Fruit fly (Drosophila melanogaster) whole organism, embryonic: ENCODE measurements around the gene Cdc27.

Experiments used
- Ada2b ChIP-seq: fragments of 200-800 bp; sonication (Bioruptor generic); IDR thresholded peaks from 2 replicates; pipeline ENCODE4 v1.3.6; 2022; ENCODE audit warnings: missing biosample characterization, missing genetic modification characterization
- Aef1 ChIP-seq: fragments of 200-800 bp; sonication (Bioruptor generic); IDR thresholded peaks from 3 replicates; pipeline ENCODE4 v1.3.6; 2022; ENCODE audit warnings: missing biosample characterization, missing genetic modification characterization
- Bgb ChIP-seq: fragments of 200-800 bp; sonication (Bioruptor generic); IDR thresholded peaks from 2 replicates; pipeline ENCODE4 v1.3.6; 2022; ENCODE audit warnings: missing biosample characterization, missing genetic modification characterization; ENCODE audit not compliant: partially characterized antibody
- CG12299 ChIP-seq: fragments of 200-800 bp; sonication (Bioruptor generic); optimal IDR thresholded peaks from 2 replicates; lab custom pipeline; 2018; ENCODE audit warnings: missing biosample characterization, mild to moderate bottlenecking, missing genetic modification characterization
- CG13287 ChIP-seq: fragments of 200-800 bp; sonication (Bioruptor generic); IDR thresholded peaks from 2 replicates; pipeline ENCODE4 v1.3.6; 2022; ENCODE audit warnings: missing biosample characterization, missing genetic modification characterization; ENCODE audit not compliant: partially characterized antibody
- CG15696 ChIP-seq: fragments of 200-800 bp; sonication (Bioruptor generic); optimal IDR thresholded peaks from 2 replicates; lab custom pipeline; 2019; ENCODE audit warnings: missing biosample characterization, mild to moderate bottlenecking, missing genetic modification characterization, moderate library complexity
- CG17802 ChIP-seq: fragments of 200-800 bp; sonication (Bioruptor generic); optimal IDR thresholded peaks from 2 replicates; lab custom pipeline; 2018; ENCODE audit warnings: missing biosample characterization, mild to moderate bottlenecking, missing genetic modification characterization, moderate library complexity
- CG18476 ChIP-seq: fragments of 200-800 bp; sonication (Bioruptor generic); optimal IDR thresholded peaks from 2 replicates; lab custom pipeline; 2016; ENCODE audit warnings: missing biosample characterization, mild to moderate bottlenecking, missing genetic modification characterization
- CG2116 ChIP-seq: fragments of 200-800 bp; sonication (Bioruptor generic); optimal IDR thresholded peaks from 3 replicates; lab custom pipeline; 2018; ENCODE audit warnings: missing biosample characterization, mild to moderate bottlenecking, missing genetic modification characterization
- CG2120 ChIP-seq: fragments of 200-800 bp; sonication (Bioruptor generic); optimal IDR thresholded peaks from 3 replicates; lab custom pipeline; 2016; ENCODE audit warnings: missing biosample characterization, missing genetic modification characterization
- CG30020 ChIP-seq: fragments of 200-800 bp; optimal IDR thresholded peaks from 2 replicates; lab custom pipeline; 2019; ENCODE audit warnings: missing biosample characterization, mild to moderate bottlenecking, missing genetic modification characterization, moderate library complexity
- CG6254 ChIP-seq: fragments of 200-800 bp; sonication (Bioruptor generic); optimal IDR thresholded peaks from 3 replicates; lab custom pipeline; 2017; ENCODE audit warnings: mild to moderate bottlenecking, missing biosample characterization, missing genetic modification reagents, missing genetic modification characterization
- CG7271 ChIP-seq: fragments of 200-800 bp; sonication (Bioruptor generic); optimal IDR thresholded peaks from 2 replicates; lab custom pipeline; 2018; ENCODE audit warnings: missing biosample characterization, mild to moderate bottlenecking, missing genetic modification characterization, moderate library complexity
- CG7839 ChIP-seq: fragments of 200-800 bp; sonication (Bioruptor generic); optimal IDR thresholded peaks from 3 replicates; lab custom pipeline; 2018; ENCODE audit warnings: missing biosample characterization, mild to moderate bottlenecking, missing genetic modification characterization, moderate library complexity
- CTCF ChIP-seq: fragments of 200-800 bp; sonication (Bioruptor generic); optimal IDR thresholded peaks from 2 replicates; lab custom pipeline; 2017; ENCODE audit warnings: missing biosample characterization, mild to moderate bottlenecking, missing genetic modification characterization, moderate library complexity
- Deaf1 ChIP-seq: fragments of 200-800 bp; optimal IDR thresholded peaks from 3 replicates; lab custom pipeline; 2019; ENCODE audit warnings: missing biosample characterization, mild to moderate bottlenecking, missing genetic modification characterization, moderate library complexity
- Dek ChIP-seq: fragments of 200-800 bp; sonication (Bioruptor generic); optimal IDR thresholded peaks from 3 replicates; lab custom pipeline; 2019; ENCODE audit warnings: missing biosample characterization, mild to moderate bottlenecking, missing genetic modification characterization, moderate library complexity
- Dip2 ChIP-seq: fragments of 200-800 bp; sonication (Bioruptor generic); IDR thresholded peaks from 2 replicates; pipeline ENCODE4 v1.3.6; 2022; ENCODE audit warnings: missing biosample characterization, missing genetic modification characterization
- Ets65A ChIP-seq: fragments of 200-800 bp; sonication (Bioruptor generic); peaks from one replicate; lab custom pipeline; 2016; ENCODE audit warnings: missing biosample characterization, missing genetic modification characterization
- Fer2 ChIP-seq: fragments of 200-800 bp; sonication (Bioruptor generic); optimal IDR thresholded peaks from 2 replicates; lab custom pipeline; 2018; ENCODE audit warnings: missing biosample characterization, mild to moderate bottlenecking, missing genetic modification characterization, moderate library complexity
- Hr39 ChIP-seq: fragments of >200 bp; optimal IDR thresholded peaks from 2 replicates; lab custom pipeline; 2017
- Kr ChIP-seq: fragments of 200-800 bp; sonication (Bioruptor generic); optimal IDR thresholded peaks from 2 replicates; lab custom pipeline; 2017; ENCODE audit warnings: missing biosample characterization, mild to moderate bottlenecking, missing genetic modification characterization
- MBD-R2 ChIP-seq: fragments of 200-800 bp; sonication (Bioruptor generic); IDR thresholded peaks from 2 replicates; pipeline ENCODE4 v1.3.6; 2022; ENCODE audit warnings: missing biosample characterization, missing genetic modification characterization
- Nf-YC ChIP-seq: fragments of 200-800 bp; optimal IDR thresholded peaks from 3 replicates; lab custom pipeline; 2019; ENCODE audit warnings: missing biosample characterization, mild to moderate bottlenecking, missing genetic modification characterization, moderate library complexity
- PHDP ChIP-seq: fragments of 200-800 bp; sonication (Bioruptor generic); optimal IDR thresholded peaks from 3 replicates; lab custom pipeline; 2018; ENCODE audit warnings: missing biosample characterization, mild to moderate bottlenecking, missing genetic modification characterization, moderate library complexity
- Ptx1 ChIP-seq: fragments of 200-800 bp; sonication (Bioruptor generic); IDR thresholded peaks from 2 replicates; pipeline ENCODE4 v1.3.6; 2022; ENCODE audit warnings: missing biosample characterization, missing genetic modification characterization
- Ssrp ChIP-seq: fragments of 200-800 bp; sonication (Bioruptor generic); optimal IDR thresholded peaks from 2 replicates; lab custom pipeline; 2018; ENCODE audit warnings: missing biosample characterization, mild to moderate bottlenecking, missing genetic modification characterization, moderate library complexity
- Vsx1 ChIP-seq: fragments of 200-800 bp; sonication (Bioruptor generic); optimal IDR thresholded peaks from 2 replicates; lab custom pipeline; 2017; ENCODE audit warnings: missing biosample characterization, mild to moderate bottlenecking, missing genetic modification characterization, missing genetic modification reagents
- Xrp1 ChIP-seq: fragments of 200-800 bp; sonication (Bioruptor generic); IDR thresholded peaks from 2 replicates; pipeline ENCODE4 v1.3.6; 2022; ENCODE audit warnings: missing biosample characterization, missing genetic modification characterization
- aop ChIP-seq: fragments of 200-800 bp; sonication (Bioruptor generic); IDR thresholded peaks from 2 replicates; pipeline ENCODE4 v1.3.6; 2022; ENCODE audit warnings: missing biosample characterization, missing genetic modification characterization
- cato ChIP-seq: fragments of 200-800 bp; sonication (Bioruptor generic); optimal IDR thresholded peaks from 2 replicates; lab custom pipeline; 2016; ENCODE audit warnings: missing biosample characterization, missing genetic modification characterization, borderline replicate concordance
- cg ChIP-seq: fragments of 200-800 bp; sonication (Bioruptor generic); optimal IDR thresholded peaks from 3 replicates; lab custom pipeline; 2019; ENCODE audit warnings: missing biosample characterization, mild to moderate bottlenecking, missing genetic modification characterization, moderate library complexity
- dan ChIP-seq: fragments of 200-800 bp; sonication (Bioruptor generic); IDR thresholded peaks from 2 replicates; pipeline ENCODE4 v1.3.6; 2022; ENCODE audit warnings: missing biosample characterization, missing genetic modification characterization
- en ChIP-seq: fragments of 200-800 bp; sonication (Bioruptor generic); optimal IDR thresholded peaks from 2 replicates; lab custom pipeline; 2016; ENCODE audit warnings: missing biosample characterization, missing genetic modification characterization
- exex ChIP-seq: fragments of 200-800 bp; sonication (Bioruptor generic); optimal IDR thresholded peaks from 4 replicates; lab custom pipeline; 2018; ENCODE audit warnings: missing biosample characterization, mild to moderate bottlenecking, missing genetic modification characterization, moderate library complexity
- fd96Cb ChIP-seq: fragments of 200-800 bp; sonication (Bioruptor generic); optimal IDR thresholded peaks from 2 replicates; lab custom pipeline; 2018; ENCODE audit warnings: missing biosample characterization, mild to moderate bottlenecking, missing genetic modification characterization, moderate library complexity
- ftz-f1 ChIP-seq: fragments of 200-800 bp; sonication (Bioruptor generic); optimal IDR thresholded peaks from 2 replicates; lab custom pipeline; 2016; ENCODE audit warnings: missing biosample characterization, missing genetic modification characterization
- h ChIP-seq: fragments of >200 bp; optimal IDR thresholded peaks from 2 replicates; lab custom pipeline; 2017
- ind ChIP-seq: fragments of 200-800 bp; sonication (Bioruptor generic); optimal IDR thresholded peaks from 3 replicates; lab custom pipeline; 2016; ENCODE audit warnings: missing biosample characterization, missing genetic modification characterization
- nerfin-1 ChIP-seq: fragments of 200-800 bp; sonication (Bioruptor generic); optimal IDR thresholded peaks from 3 replicates; lab custom pipeline; 2019; ENCODE audit warnings: missing biosample characterization, mild to moderate bottlenecking, missing genetic modification characterization, moderate library complexity
- pb ChIP-seq: fragments of 200-800 bp; sonication (Bioruptor generic); optimal IDR thresholded peaks from 3 replicates; lab custom pipeline; 2016; ENCODE audit warnings: missing biosample characterization, missing genetic modification characterization
- pfk ChIP-seq: fragments of 200-800 bp; sonication (Bioruptor generic); optimal IDR thresholded peaks from 2 replicates; lab custom pipeline; 2018; ENCODE audit warnings: missing biosample characterization, mild to moderate bottlenecking, missing genetic modification characterization, moderate library complexity
- rib ChIP-seq: fragments of 200-800 bp; sonication (Bioruptor generic); IDR thresholded peaks from 2 replicates; pipeline ENCODE4 v1.3.6; 2022; ENCODE audit warnings: missing biosample characterization, missing genetic modification characterization
- slou ChIP-seq: fragments of 200-800 bp; sonication (Bioruptor generic); optimal IDR thresholded peaks from 3 replicates; lab custom pipeline; 2016; ENCODE audit warnings: missing biosample characterization, missing genetic modification characterization
- sqz ChIP-seq: fragments of 200-800 bp; sonication (Bioruptor generic); optimal IDR thresholded peaks from 3 replicates; lab custom pipeline; 2018; ENCODE audit warnings: missing biosample characterization, mild to moderate bottlenecking, missing genetic modification characterization
- tin ChIP-seq: fragments of 200-800 bp; sonication (Bioruptor generic); optimal IDR thresholded peaks from 3 replicates; lab custom pipeline; 2016; ENCODE audit warnings: missing biosample characterization, missing genetic modification characterization
- tio ChIP-seq: fragments of 200-800 bp; sonication (Bioruptor generic); optimal IDR thresholded peaks from 2 replicates; lab custom pipeline; 2017; ENCODE audit warnings: missing biosample characterization, missing genetic modification characterization, inconsistent platforms
- tna ChIP-seq: fragments of 200-800 bp; sonication (Bioruptor generic); IDR thresholded peaks from 2 replicates; pipeline ENCODE4 v1.3.6; 2022; ENCODE audit warnings: missing biosample characterization, missing genetic modification characterization; ENCODE audit not compliant: partially characterized antibody
- wek ChIP-seq: fragments of 200-800 bp; sonication (Bioruptor generic); optimal IDR thresholded peaks from 3 replicates; lab custom pipeline; 2018; ENCODE audit warnings: missing biosample characterization, mild to moderate bottlenecking, missing genetic modification characterization, moderate library complexity
- yki ChIP-seq: fragments of >200 bp; optimal IDR thresholded peaks from 3 replicates; lab custom pipeline; 2018
- z ChIP-seq: fragments of 200-800 bp; sonication (Bioruptor generic); IDR thresholded peaks from 3 replicates; pipeline ENCODE4 v1.3.6; 2022; ENCODE audit warnings: missing biosample characterization, missing genetic modification characterization
- zfh1 ChIP-seq: fragments of 200-800 bp; sonication (Bioruptor generic); IDR thresholded peaks from 3 replicates; pipeline ENCODE4 v1.3.6; 2022; ENCODE audit warnings: missing biosample characterization, missing genetic modification characterization

Cdc27 gene

dm6 chr3L:7250469-7250868 is 1.3 kb upstream of the Cdc27 start, which contains the start of gene MED4 (continued):
- TF ChIP-seq cg (GFP tag; lab: Kevin White, UChicago) (no peak), yki (no peak), CG6254 (GFP tag; lab: Kevin White, UChicago) (peak; percentile 29), cato (GFP tag; lab: Kevin White, UChicago) (peak; percentile 68), en (GFP tag; lab: Kevin White, UChicago) (peak; percentile 76), rib (GFP tag; lab: Robert Waterston, UW) (peak; percentile 64; the same call in 1 of the 2 replicates), MBD-R2 (GFP tag; lab: Robert Waterston, UW) (peak; percentile 94), nerfin-1 (tag; lab: Kevin White, UChicago) (peak; percentile 51), Ada2b (GFP tag; lab: Robert Waterston, UW) (peak; percentile 60), CTCF (GFP tag; lab: Kevin White, UChicago) (peak; percentile 24), Kr (GFP tag; lab: Kevin White, UChicago) (no peak), CG12299 (tag; lab: Kevin White, UChicago) (peak; percentile 69), Bgb (peak; percentile 42), Hr39 (lab: Kevin White, UChicago) (no peak), CG17802 (peak; percentile 40), Dip2 (no peak), wek (GFP tag; lab: Kevin White, UChicago) (peak; percentile 12), fd96Cb (peak; percentile 61), Ptx1 (GFP tag; lab: Robert Waterston, UW) (peak; percentile 74), CG30020 (tag; lab: Kevin White, UChicago) (peak; percentile 73), Nf-YC (tag; lab: Kevin White, UChicago) (peak; percentile 49), CG18476 (GFP tag; lab: Kevin White, UChicago) (peak; percentile 55), Fer2 (tag; lab: Kevin White, UChicago) (no peak), Vsx1 (no peak), pfk (GFP tag; lab: Kevin White, UChicago) (no peak), CG2120 (GFP tag; lab: Kevin White, UChicago) (peak; percentile 92), CG7839 (tag; lab: Kevin White, UChicago) (peak; percentile 77), Dek (peak; percentile 81), ftz-f1 (GFP tag; lab: Kevin White, UChicago) (no peak), zfh1 (GFP tag; lab: Robert Waterston, UW) (peak; percentile 76; the same call in 2 of the 3 replicates), exex (tag; lab: Kevin White, UChicago) (no peak), Ets65A (GFP tag; lab: Kevin White, UChicago) (peak; percentile 98), CG15696 (peak; percentile 58), sqz (GFP tag; lab: Kevin White, UChicago) (no peak), tin (GFP tag; lab: Kevin White, UChicago) (peak; percentile 84), CG7271 (tag; lab: Kevin White, UChicago) (no peak), CG2116 (peak; percentile 61), h (lab: Kevin White, UChicago) (no peak), tna (GFP tag; lab: Robert Waterston, UW) (no peak), z (no peak), Xrp1 (peak; percentile 79), ind (GFP tag; lab: Kevin White, UChicago) (peak; percentile 84), dan (GFP tag; lab: Robert Waterston, UW) (no peak), Ssrp (tag; lab: Kevin White, UChicago) (peak; percentile 59), PHDP (tag; lab: Kevin White, UChicago) (peak; percentile 83), aop (GFP tag; lab: Robert Waterston, UW) (peak; percentile 39; the same call in 1 of the 2 replicates), pb (peak; percentile 75), slou (peak; percentile 58), Deaf1 (tag; lab: Kevin White, UChicago) (peak; percentile 37), Aef1 (GFP tag; lab: Robert Waterston, UW) (peak; percentile 67; the same call in 2 of the 3 replicates), tio (GFP tag; lab: Kevin White, UChicago) (no peak), CG13287 (GFP tag; lab: Robert Waterston, UW) (peak; percentile 21; the same call in 1 of the 2 replicates)
